Worm (Caenorhabditis elegans): ENCODE measurements around the gene Y47D7A.7.

ce11 chrV:4372986-4373385 is 46.7 kb downstream of the Y47D7A.7 start:
- no peak for TF ChIP-seq mls-2 (tag; optimal IDR thresholded peaks at IDR 0.05)
- no peak for TF ChIP-seq sptf-1 (tag; optimal IDR thresholded peaks at IDR 0.05)
- TF ChIP-seq nhr-28 (tag; optimal IDR thresholded peaks at IDR 0.05), result no peak
- no peak for TF ChIP-seq elt-1 (tag; optimal IDR thresholded peaks at IDR 0.05; ENCODE audit: borderline replicate concordance, insufficient read depth)
- TF ChIP-seq unc-62 (GFP tag; optimal IDR thresholded peaks at IDR 0.05), result no peak
- no peak for TF ChIP-seq ceh-83 (GFP tag; optimal IDR thresholded peaks at IDR 0.05)
- TF ChIP-seq blmp-1 (tag; optimal IDR thresholded peaks at IDR 0.05), result no peak
- TF ChIP-seq nhr-76 (tag; optimal IDR thresholded peaks at IDR 0.05), result no peak
- TF ChIP-seq pha-4 (tag; optimal IDR thresholded peaks at IDR 0.05), result no peak

Data from whole organism, mixed stage, embryonic.